Fruit fly (Drosophila melanogaster) whole organism, embryonic: ENCODE data around the gene tbrd-1.

ENCODE experiments used
- Asciz ChIP-seq: fragments of 200-800 bp; sonication (Bioruptor generic); optimal IDR thresholded peaks from 2 replicates; lab custom pipeline; 2017; ENCODE audit warnings: missing biosample characterization, mild to moderate bottlenecking, missing genetic modification characterization, missing genetic modification reagents
- CG10366 ChIP-seq: fragments of 200-800 bp; sonication (Bioruptor generic); IDR thresholded peaks from 2 replicates; pipeline ENCODE4 v1.3.6; 2022; ENCODE audit warnings: missing biosample characterization, missing genetic modification characterization
- CG11398 ChIP-seq: fragments of 200-800 bp; sonication (Bioruptor generic); optimal IDR thresholded peaks from 2 replicates; lab custom pipeline; 2016; ENCODE audit warnings: missing biosample characterization, missing genetic modification characterization
- CG12104 ChIP-seq: fragments of 200-800 bp; sonication (Bioruptor generic); optimal IDR thresholded peaks from 3 replicates; lab custom pipeline; 2016; ENCODE audit warnings: missing biosample characterization, missing genetic modification characterization
- CG13424 ChIP-seq: fragments of 200-800 bp; sonication (Bioruptor generic); optimal IDR thresholded peaks from 2 replicates; lab custom pipeline; 2019; ENCODE audit warnings: missing biosample characterization, mild to moderate bottlenecking, missing genetic modification characterization, moderate library complexity
- CG13894 ChIP-seq: fragments of 200-800 bp; sonication (Bioruptor generic); optimal IDR thresholded peaks from 3 replicates; lab custom pipeline; 2018; ENCODE audit warnings: missing biosample characterization, mild to moderate bottlenecking, missing genetic modification characterization, moderate library complexity
- CG15011 ChIP-seq: fragments of 200-800 bp; sonication (Bioruptor generic); optimal IDR thresholded peaks from 3 replicates; lab custom pipeline; 2018; ENCODE audit warnings: missing biosample characterization, mild to moderate bottlenecking, missing genetic modification characterization
- CG1603 ChIP-seq: fragments of 200-800 bp; sonication (Bioruptor generic); optimal IDR thresholded peaks from 2 replicates; lab custom pipeline; 2019; ENCODE audit warnings: missing biosample characterization, mild to moderate bottlenecking, missing genetic modification characterization, moderate library complexity
- CG17359 ChIP-seq: fragments of 200-800 bp; sonication (Bioruptor generic); optimal IDR thresholded peaks from 3 replicates; lab custom pipeline; 2018; ENCODE audit warnings: missing biosample characterization, mild to moderate bottlenecking, missing genetic modification characterization, moderate library complexity
- CG17802 ChIP-seq: fragments of 200-800 bp; sonication (Bioruptor generic); optimal IDR thresholded peaks from 2 replicates; lab custom pipeline; 2018; ENCODE audit warnings: missing biosample characterization, mild to moderate bottlenecking, missing genetic modification characterization, moderate library complexity
- CG18764 ChIP-seq: fragments of 200-800 bp; sonication (Bioruptor generic); optimal IDR thresholded peaks from 3 replicates; lab custom pipeline; 2016; ENCODE audit warnings: missing biosample characterization, missing genetic modification characterization
- CG31388 ChIP-seq: fragments of 200-800 bp; sonication (Bioruptor generic); optimal IDR thresholded peaks from 2 replicates; lab custom pipeline; 2016; ENCODE audit warnings: missing biosample characterization, missing genetic modification characterization
- CG33557 ChIP-seq: fragments of 200-800 bp; sonication (Bioruptor generic); optimal IDR thresholded peaks from 2 replicates; lab custom pipeline; 2019; ENCODE audit warnings: missing biosample characterization, mild to moderate bottlenecking, missing genetic modification characterization, moderate library complexity
- CG3726 ChIP-seq: fragments of 200-800 bp; sonication (Bioruptor generic); IDR thresholded peaks from 3 replicates; pipeline ENCODE4, ENCODE4 v1.3.6; 2022; ENCODE audit warnings: missing biosample characterization, missing genetic modification characterization
- CG3847 ChIP-seq: fragments of 200-800 bp; sonication (Bioruptor generic); IDR thresholded peaks from 2 replicates; pipeline ENCODE4 v1.3.6; 2022; ENCODE audit warnings: missing biosample characterization, missing genetic modification characterization
- CG4404 ChIP-seq: fragments of 200-800 bp; sonication (Bioruptor generic); IDR thresholded peaks from 2 replicates; pipeline ENCODE4 v1.3.6; 2022; ENCODE audit warnings: missing biosample characterization, missing genetic modification characterization
- CG7839 ChIP-seq: fragments of 200-800 bp; sonication (Bioruptor generic); optimal IDR thresholded peaks from 3 replicates; lab custom pipeline; 2018; ENCODE audit warnings: missing biosample characterization, mild to moderate bottlenecking, missing genetic modification characterization, moderate library complexity
- CG8765 ChIP-seq: fragments of 200-800 bp; sonication (Bioruptor generic); IDR thresholded peaks from 2 replicates; pipeline ENCODE4 v1.3.6; 2022; ENCODE audit warnings: missing biosample characterization, missing genetic modification characterization
- CG8944 ChIP-seq: fragments of 200-800 bp; sonication (Bioruptor generic); optimal IDR thresholded peaks from 3 replicates; lab custom pipeline; 2016; ENCODE audit warnings: missing biosample characterization, missing genetic modification characterization
- Chrac-16 ChIP-seq: fragments of 200-800 bp; sonication (Bioruptor generic); optimal IDR thresholded peaks from 3 replicates; lab custom pipeline; 2016; ENCODE audit warnings: missing biosample characterization, missing genetic modification characterization
- Dll ChIP-seq: fragments of 200-800 bp; sonication (Bioruptor generic); IDR thresholded peaks from 4 replicates; pipeline ENCODE4 v1.3.6; 2022; ENCODE audit warnings: missing biosample characterization, missing genetic modification characterization; ENCODE audit not compliant: partially characterized antibody
- Dp ChIP-seq: fragments of 200-800 bp; sonication (Bioruptor generic); optimal IDR thresholded peaks from 2 replicates; lab custom pipeline; 2018; ENCODE audit warnings: missing biosample characterization, mild to moderate bottlenecking, missing genetic modification characterization, moderate library complexity
- Dref ChIP-seq: fragments of 200-800 bp; sonication (Bioruptor generic); IDR thresholded peaks from 2 replicates; pipeline ENCODE4 v1.3.6; 2022; ENCODE audit warnings: missing biosample characterization, missing genetic modification characterization
- Elba2 ChIP-seq: fragments of 200-800 bp; sonication (Bioruptor generic); optimal IDR thresholded peaks from 3 replicates; lab custom pipeline; 2016; ENCODE audit warnings: missing biosample characterization, missing genetic modification characterization
- Fer1 ChIP-seq: fragments of 200-800 bp; sonication (Bioruptor generic); optimal IDR thresholded peaks from 2 replicates; lab custom pipeline; 2017; ENCODE audit warnings: missing biosample characterization, mild to moderate bottlenecking, missing genetic modification characterization
- H15 ChIP-seq: fragments of 200-800 bp; sonication (Bioruptor generic); IDR thresholded peaks from 3 replicates; pipeline ENCODE4 v1.3.6; 2022; ENCODE audit warnings: missing biosample characterization, missing genetic modification characterization
- HmgZ ChIP-seq: fragments of 200-800 bp; sonication (Bioruptor generic); optimal IDR thresholded peaks from 2 replicates; lab custom pipeline; 2018; ENCODE audit warnings: missing biosample characterization, mild to moderate bottlenecking, missing genetic modification characterization
- Med ChIP-seq: fragments of 200-800 bp; sonication (Bioruptor generic); peaks from one replicate; lab custom pipeline; 2016; ENCODE audit warnings: missing biosample characterization, missing genetic modification characterization, mild to moderate bottlenecking, inconsistent platforms, moderate library complexity
- Neu2 ChIP-seq: fragments of 200-800 bp; sonication (Bioruptor generic); optimal IDR thresholded peaks from 3 replicates; lab custom pipeline; 2016; ENCODE audit warnings: missing biosample characterization, missing genetic modification characterization, borderline replicate concordance
- Nf-YA ChIP-seq: fragments of 200-800 bp; sonication (Bioruptor generic); IDR thresholded peaks from 2 replicates; pipeline ENCODE4 v1.3.6; 2022; ENCODE audit warnings: missing biosample characterization, missing genetic modification characterization
- Nf-YB ChIP-seq: fragments of 200-800 bp; sonication (Bioruptor generic); optimal IDR thresholded peaks from 3 replicates; lab custom pipeline; 2019; ENCODE audit warnings: missing biosample characterization, mild to moderate bottlenecking, missing genetic modification characterization, moderate library complexity
- Rx ChIP-seq: fragments of 200-800 bp; sonication (Bioruptor generic); IDR thresholded peaks from 2 replicates; pipeline ENCODE4 v1.3.6; 2022; ENCODE audit warnings: missing biosample characterization, missing genetic modification characterization
- Sry-δ ChIP-seq: fragments of 200-800 bp; sonication (Bioruptor generic); optimal IDR thresholded peaks from 2 replicates; lab custom pipeline; 2016; ENCODE audit warnings: missing biosample characterization, missing genetic modification characterization
- Ssrp ChIP-seq: fragments of 200-800 bp; sonication (Bioruptor generic); optimal IDR thresholded peaks from 2 replicates; lab custom pipeline; 2018; ENCODE audit warnings: missing biosample characterization, mild to moderate bottlenecking, missing genetic modification characterization, moderate library complexity
- abd-A ChIP-seq: fragments of 200-800 bp; sonication (Bioruptor generic); optimal IDR thresholded peaks from 3 replicates; lab custom pipeline; 2019; ENCODE audit warnings: missing biosample characterization, mild to moderate bottlenecking, missing genetic modification characterization, moderate library complexity
- ash1 ChIP-seq: fragments of 200-800 bp; sonication (Bioruptor generic); optimal IDR thresholded peaks from 2 replicates; lab custom pipeline; 2018; ENCODE audit warnings: missing biosample characterization, mild to moderate bottlenecking, missing genetic modification characterization
- gfzf ChIP-seq: fragments of 200-800 bp; sonication (Bioruptor generic); optimal IDR thresholded peaks from 2 replicates; lab custom pipeline; 2016; ENCODE audit warnings: missing biosample characterization, mild to moderate bottlenecking, missing genetic modification characterization, moderate library complexity
- grn ChIP-seq: fragments of 200-800 bp; sonication (Bioruptor generic); optimal IDR thresholded peaks from 3 replicates; lab custom pipeline; 2017; ENCODE audit warnings: missing biosample characterization, missing genetic modification characterization
- gsb-n ChIP-seq: fragments of 200-800 bp; sonication (Bioruptor generic); optimal IDR thresholded peaks from 3 replicates; lab custom pipeline; 2018; ENCODE audit warnings: missing biosample characterization, mild to moderate bottlenecking, missing genetic modification characterization
- inv ChIP-seq: fragments of 200-800 bp; sonication (Bioruptor generic); IDR thresholded peaks from 2 replicates; pipeline ENCODE4 v1.3.6; 2022; ENCODE audit warnings: missing biosample characterization, missing genetic modification characterization; ENCODE audit not compliant: partially characterized antibody
- kni ChIP-seq: fragments of 200-800 bp; sonication (Bioruptor generic); optimal IDR thresholded peaks from 3 replicates; lab custom pipeline; 2017; ENCODE audit warnings: mild to moderate bottlenecking, missing biosample characterization, missing genetic modification reagents, missing genetic modification characterization
- mirr ChIP-seq: fragments of 200-800 bp; sonication (Bioruptor generic); optimal IDR thresholded peaks from 3 replicates; lab custom pipeline; 2018; ENCODE audit warnings: missing biosample characterization, mild to moderate bottlenecking, missing genetic modification characterization
- onecut ChIP-seq: fragments of 200-800 bp; sonication (Bioruptor generic); IDR thresholded peaks from 2 replicates; pipeline ENCODE4 v1.3.6; 2022; ENCODE audit warnings: missing biosample characterization, missing genetic modification characterization
- phol ChIP-seq: fragments of 200-800 bp; sonication (Bioruptor generic); optimal IDR thresholded peaks from 3 replicates; lab custom pipeline; 2018; ENCODE audit warnings: missing biosample characterization, mild to moderate bottlenecking, missing genetic modification characterization, moderate library complexity
- row ChIP-seq: fragments of 200-800 bp; sonication (Bioruptor generic); IDR thresholded peaks from 3 replicates; pipeline ENCODE4 v1.3.6; 2022; ENCODE audit warnings: missing biosample characterization, missing genetic modification characterization
- sd ChIP-seq: fragments of 200-800 bp; sonication (Bioruptor generic); optimal IDR thresholded peaks from 3 replicates; lab custom pipeline; 2018; ENCODE audit warnings: missing biosample characterization, mild to moderate bottlenecking, missing genetic modification characterization, moderate library complexity
- stwl ChIP-seq: fragments of 200-800 bp; sonication (Bioruptor generic); optimal IDR thresholded peaks from 3 replicates; lab custom pipeline; 2018; ENCODE audit warnings: missing biosample characterization, mild to moderate bottlenecking, missing genetic modification characterization, moderate library complexity
- tup ChIP-seq: fragments of 200-800 bp; sonication (Bioruptor generic); optimal IDR thresholded peaks from 2 replicates; lab custom pipeline; 2016; ENCODE audit warnings: missing biosample characterization, mild to moderate bottlenecking, missing genetic modification characterization, moderate library complexity
- yki ChIP-seq: fragments of >200 bp; optimal IDR thresholded peaks from 3 replicates; lab custom pipeline; 2018

The tbrd-1 gene

dm6 chr3R:23933430-23933683 is 40.0 kb upstream of the tbrd-1 start, which contains the start of gene RpS19b:
Gene RpS19b, minus strand, starts transcription at chr3R:23933530.
- TF ChIP-seq phol (tag; lab: Kevin White, UChicago) (no peak), mirr (GFP tag; lab: Kevin White, UChicago) (no peak), kni (no peak), abd-A (tag; lab: Kevin White, UChicago) (no peak), Neu2 (GFP tag; lab: Kevin White, UChicago) (no peak), Ssrp (tag; lab: Kevin White, UChicago) (no peak), onecut (GFP tag; lab: Robert Waterston, UW) (no peak), CG31388 (GFP tag; lab: Kevin White, UChicago) (no peak), Nf-YB (no peak), Elba2 (GFP tag; lab: Kevin White, UChicago) (no peak)
- TF ChIP-seq, all 482 proteins: peak for 0

- TF ChIP-seq CG33557 (GFP tag; lab: Kevin White, UChicago) (peak; percentile 0), CG3726 (no peak), H15 (no peak), CG18764 (no peak), CG15011 (GFP tag; lab: Kevin White, UChicago) (no peak), CG13894 (no peak), CG3847 (GFP tag; lab: Robert Waterston, UW) (peak; percentile 87), CG1603 (tag; lab: Kevin White, UChicago) (peak; percentile 26), Asciz (GFP tag; lab: Kevin White, UChicago) (no peak), row (peak; percentile 50; the same call in 2 of the 3 replicates), Dp (peak; percentile 85), Fer1 (GFP tag; lab: Kevin White, UChicago) (peak; percentile 12), stwl (tag; lab: Kevin White, UChicago) (peak; percentile 72), Dll (GFP tag; lab: Robert Waterston, UW) (no peak; the same call in 2 of the 4 replicates), Nf-YA (GFP tag; lab: Robert Waterston, UW) (no peak), Chrac-16 (no peak), sd (tag; lab: Kevin White, UChicago) (peak; percentile 10), CG8765 (GFP tag; lab: Robert Waterston, UW) (no peak), gfzf (GFP tag; lab: Kevin White, UChicago) (peak; percentile 52), CG7839 (tag; lab: Kevin White, UChicago) (no peak), CG10366 (GFP tag; lab: Robert Waterston, UW) (no peak), HmgZ (tag; lab: Kevin White, UChicago) (peak; percentile 69), kni (no peak), CG17359 (tag; lab: Kevin White, UChicago) (no peak), CG4404 (GFP tag; lab: Robert Waterston, UW) (no peak), yki (lab: Kevin White, UChicago) (no peak), tup (GFP tag; lab: Kevin White, UChicago) (no peak), Sry-δ (peak; percentile 75), CG13424 (tag; lab: Kevin White, UChicago) (peak; percentile 33), Rx (GFP tag; lab: Robert Waterston, UW) (no peak), CG17802 (tag; lab: Kevin White, UChicago) (no peak), inv (GFP tag; lab: Robert Waterston, UW) (0 out of 2 replicates have a peak, but pooled peaks have one; percentile 23), grn (GFP tag; lab: Kevin White, UChicago) (no peak), CG11398 (GFP tag; lab: Kevin White, UChicago) (no peak), CG8944 (GFP tag; lab: Kevin White, UChicago) (no peak), CG12104 (GFP tag; lab: Kevin White, UChicago) (no peak), gsb-n (tag; lab: Kevin White, UChicago) (no peak), Med (GFP tag; lab: Kevin White, UChicago) (peak; percentile 78), ash1 (GFP tag; lab: Kevin White, UChicago) (no peak), Dref (peak; percentile 67)
Measured at dm6 chr3R:23931095-23931728, 37.9 kb upstream of the tbrd-1 start, which contains the start of the genes Rpt2 and CG13599. Gene Rpt2, minus strand, starts transcription at chr3R:23931558. Gene CG13599, plus strand, starts transcription at chr3R:23931639.
